Worm (Caenorhabditis elegans) whole organism, L1 larva: Measurements from ENCODE around the gene F41H10.12.

Experiments
- ceh-82 ChIP-seq, 3 experiments: fragments of 150-350 bp in 1 of 3; sonication (generic microtip) in 2 of 3; optimal IDR thresholded peaks; 2 replicates each; lab custom pipeline; 2014 to 2017; ENCODE audit warnings: missing biosample characterization in 3 of 3, missing genetic modification characterization in 3 of 3
- egl-27 ChIP-seq, 2 experiments: fragments of 150-350 bp in 1 of 2; sonication (generic microtip); optimal IDR thresholded peaks; 3 replicates each; lab custom pipeline; 2017 to 2018; ENCODE audit warnings: missing biosample characterization in 2 of 2, missing genetic modification characterization in 2 of 2, missing genetic modification reagents in 2 of 2
- lin-13 ChIP-seq: fragments of 150-350 bp; optimal IDR thresholded peaks from 2 replicates; lab custom pipeline; 2014; ENCODE audit warnings: missing biosample characterization, missing genetic modification reagents, missing genetic modification characterization
- lir-3 ChIP-seq: sonication (generic microtip); optimal IDR thresholded peaks from 2 replicates; lab custom pipeline; 2016; ENCODE audit warnings: mild to moderate bottlenecking, missing genetic modification characterization, moderate library complexity, missing compliant biosample characterization; ENCODE audit not compliant: poor library complexity
- mdl-1 ChIP-seq, 2 experiments: fragments of 150-350 bp; optimal IDR thresholded peaks; 2 replicates each; lab custom pipeline; 2014 to 2017; ENCODE audit warnings: missing biosample characterization in 2 of 2, missing genetic modification characterization in 2 of 2, inconsistent platforms in 1 of 2
- nhr-11 ChIP-seq: fragments of 150-350 bp; optimal IDR thresholded peaks from 2 replicates; lab custom pipeline; 2014; ENCODE audit warnings: missing biosample characterization, missing genetic modification characterization
- nhr-12 ChIP-seq: sonication (generic microtip); optimal IDR thresholded peaks from 2 replicates; lab custom pipeline; 2017; ENCODE audit warnings: missing biosample characterization, missing genetic modification characterization
- nhr-19 ChIP-seq: fragments of 200-800 bp; sonication (Bioruptor generic); conservative IDR thresholded peaks from 2 replicates; pipeline ENCODE4 v1.3.6; 2022; ENCODE audit warnings: missing genetic modification characterization, missing compliant biosample characterization
- nhr-237 ChIP-seq: fragments of 150-350 bp; optimal IDR thresholded peaks from 2 replicates; lab custom pipeline; 2014; ENCODE audit warnings: missing biosample characterization, missing genetic modification characterization
- nhr-47 ChIP-seq: sonication (generic microtip); optimal IDR thresholded peaks from 2 replicates; lab custom pipeline; 2016; ENCODE audit warnings: mild to moderate bottlenecking, missing genetic modification characterization, moderate library complexity, missing compliant biosample characterization
- nhr-77 ChIP-seq: fragments of 150-350 bp; optimal IDR thresholded peaks from 2 replicates; lab custom pipeline; 2014; ENCODE audit warnings: missing biosample characterization, missing genetic modification characterization
- nhr-90 ChIP-seq: sonication (generic microtip); optimal IDR thresholded peaks from 2 replicates; lab custom pipeline; 2016; ENCODE audit warnings: mild to moderate bottlenecking, missing genetic modification characterization, missing compliant biosample characterization; ENCODE audit not compliant: poor library complexity
- snpc-4 ChIP-seq: fragments of 150-350 bp; optimal IDR thresholded peaks from 2 replicates; lab custom pipeline; 2014; ENCODE audit warnings: missing biosample characterization, missing genetic modification characterization
- sox-4 ChIP-seq: sonication (generic microtip); optimal IDR thresholded peaks from 2 replicates; lab custom pipeline; 2016; ENCODE audit warnings: missing genetic modification characterization, missing compliant biosample characterization

DNA sequence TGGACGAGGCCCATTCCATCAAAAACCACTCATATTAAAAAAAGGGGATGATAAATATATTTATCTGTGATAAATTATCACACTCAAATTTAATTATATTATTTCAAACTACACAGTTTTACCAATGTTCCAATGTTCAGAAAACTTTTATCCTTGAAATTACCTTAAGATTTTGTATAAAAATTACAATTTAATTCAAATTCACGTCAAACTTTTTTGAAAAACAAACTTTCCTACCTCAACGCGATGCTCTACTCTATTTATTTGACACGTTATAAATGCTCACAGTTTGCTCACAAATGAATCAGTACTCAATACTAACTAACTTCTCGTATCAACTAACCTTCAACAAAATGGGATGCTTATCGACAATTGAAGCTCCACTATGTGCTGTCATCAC is 2.5 kb upstream of the F41H10.12 start, which contains the start of gene F41H10.1:
- no peak for TF ChIP-seq snpc-4 (tag; lab: Kevin White, UChicago)
- TF ChIP-seq nhr-77 (tag; lab: Kevin White, UChicago) = no peak
- TF ChIP-seq nhr-90 = no peak
- no peak for TF ChIP-seq lir-3 (tag; lab: Kevin White, UChicago)
- no peak for TF ChIP-seq ceh-82 (tag; optimal IDR thresholded peaks at IDR 0.05; lab: Kevin White, UChicago)
- no peak for TF ChIP-seq nhr-237 (tag; lab: Kevin White, UChicago)
- TF ChIP-seq nhr-19 = no peak
- TF ChIP-seq lin-13 (GFP tag; lab: Kevin White, UChicago) = no peak
- TF ChIP-seq nhr-11 (tag; lab: Kevin White, UChicago) = no peak
- TF ChIP-seq sox-4 (tag; lab: Kevin White, UChicago) = no peak
- TF ChIP-seq nhr-47 (tag; lab: Kevin White, UChicago) = no peak
- TF ChIP-seq egl-27 (tag; optimal IDR thresholded peaks at IDR 0.05; lab: Kevin White, UChicago) = no peak
- no peak for TF ChIP-seq nhr-12
- no peak for TF ChIP-seq mdl-1 (tag; optimal IDR thresholded peaks at IDR 0.05; lab: Kevin White, UChicago)
